Fruit fly (Drosophila melanogaster) whole organism, embryonic: ENCODE results near the gene CG32075.

Source experiments
- Abd-B ChIP-seq: fragments of 200-800 bp; sonication (Bioruptor generic); optimal IDR thresholded peaks from 2 replicates; lab custom pipeline; 2018; ENCODE audit warnings: missing biosample characterization, mild to moderate bottlenecking, missing genetic modification characterization, moderate library complexity
- CG10431 ChIP-seq: fragments of 200-800 bp; sonication (Bioruptor generic); optimal IDR thresholded peaks from 3 replicates; lab custom pipeline; 2018; ENCODE audit warnings: missing biosample characterization, mild to moderate bottlenecking, missing genetic modification characterization
- CG10543 ChIP-seq: fragments of 200-800 bp; sonication (Bioruptor generic); optimal IDR thresholded peaks from 3 replicates; lab custom pipeline; 2017; ENCODE audit warnings: missing biosample characterization, mild to moderate bottlenecking, missing genetic modification characterization, moderate library complexity
- CG10959 ChIP-seq: fragments of 200-800 bp; sonication (Bioruptor generic); IDR thresholded peaks from 2 replicates; pipeline ENCODE4 v1.3.6; 2022; ENCODE audit warnings: missing biosample characterization, missing genetic modification characterization
- CG12104 ChIP-seq: fragments of 200-800 bp; sonication (Bioruptor generic); optimal IDR thresholded peaks from 3 replicates; lab custom pipeline; 2016; ENCODE audit warnings: missing biosample characterization, missing genetic modification characterization
- CG12219 ChIP-seq: fragments of 200-800 bp; sonication (Bioruptor generic); optimal IDR thresholded peaks from 3 replicates; lab custom pipeline; 2018; ENCODE audit warnings: missing biosample characterization, mild to moderate bottlenecking, missing genetic modification characterization
- CG13287 ChIP-seq: fragments of 200-800 bp; sonication (Bioruptor generic); IDR thresholded peaks from 2 replicates; pipeline ENCODE4 v1.3.6; 2022; ENCODE audit warnings: missing biosample characterization, missing genetic modification characterization; ENCODE audit not compliant: partially characterized antibody
- CG14014 ChIP-seq: fragments of 200-800 bp; sonication (Bioruptor generic); IDR thresholded peaks from 2 replicates; pipeline ENCODE4 v1.3.6; 2022; ENCODE audit warnings: missing biosample characterization, missing genetic modification characterization
- CG15514 ChIP-seq: fragments of 200-800 bp; sonication (Bioruptor generic); optimal IDR thresholded peaks from 3 replicates; lab custom pipeline; 2017; ENCODE audit warnings: missing biosample characterization, missing genetic modification characterization, mild to moderate bottlenecking, moderate library complexity, missing genetic modification reagents
- CG17612 ChIP-seq: fragments of 200-800 bp; sonication (Bioruptor generic); IDR thresholded peaks from 2 replicates; pipeline ENCODE4 v1.3.6; 2022; ENCODE audit warnings: missing biosample characterization, missing genetic modification characterization
- CG18262 ChIP-seq: fragments of 200-800 bp; optimal IDR thresholded peaks from 3 replicates; lab custom pipeline; 2019; ENCODE audit warnings: missing biosample characterization, mild to moderate bottlenecking, missing genetic modification characterization, moderate library complexity
- CG3065 ChIP-seq: fragments of 200-800 bp; sonication (Bioruptor generic); optimal IDR thresholded peaks from 2 replicates; lab custom pipeline; 2016; ENCODE audit warnings: missing biosample characterization, missing genetic modification characterization
- CG31388 ChIP-seq: fragments of 200-800 bp; sonication (Bioruptor generic); optimal IDR thresholded peaks from 2 replicates; lab custom pipeline; 2016; ENCODE audit warnings: missing biosample characterization, missing genetic modification characterization
- CG3838 ChIP-seq: fragments of 200-800 bp; sonication (Bioruptor generic); optimal IDR thresholded peaks from 3 replicates; lab custom pipeline; 2016; ENCODE audit warnings: missing biosample characterization, missing genetic modification characterization
- CG3847 ChIP-seq: fragments of 200-800 bp; sonication (Bioruptor generic); IDR thresholded peaks from 2 replicates; pipeline ENCODE4 v1.3.6; 2022; ENCODE audit warnings: missing biosample characterization, missing genetic modification characterization
- CG6175 ChIP-seq: fragments of 200-800 bp; sonication (Bioruptor generic); IDR thresholded peaks from 3 replicates; pipeline ENCODE4 v1.3.6; 2022; ENCODE audit warnings: missing biosample characterization, missing genetic modification characterization
- CG6254 ChIP-seq: fragments of 200-800 bp; sonication (Bioruptor generic); optimal IDR thresholded peaks from 3 replicates; lab custom pipeline; 2017; ENCODE audit warnings: mild to moderate bottlenecking, missing biosample characterization, missing genetic modification reagents, missing genetic modification characterization
- CG6854 ChIP-seq: fragments of 200-800 bp; sonication (Bioruptor generic); optimal IDR thresholded peaks from 3 replicates; lab custom pipeline; 2017; ENCODE audit warnings: missing biosample characterization, mild to moderate bottlenecking, missing genetic modification characterization
- CG7271 ChIP-seq: fragments of 200-800 bp; sonication (Bioruptor generic); optimal IDR thresholded peaks from 2 replicates; lab custom pipeline; 2018; ENCODE audit warnings: missing biosample characterization, mild to moderate bottlenecking, missing genetic modification characterization, moderate library complexity
- CG7745 ChIP-seq: fragments of 200-800 bp; sonication (Bioruptor generic); optimal IDR thresholded peaks from 2 replicates; lab custom pipeline; 2018; ENCODE audit warnings: missing biosample characterization, mild to moderate bottlenecking, missing genetic modification characterization, moderate library complexity
- CG8765 ChIP-seq: fragments of 200-800 bp; sonication (Bioruptor generic); IDR thresholded peaks from 2 replicates; pipeline ENCODE4 v1.3.6; 2022; ENCODE audit warnings: missing biosample characterization, missing genetic modification characterization
- CG9215 ChIP-seq: fragments of 200-800 bp; sonication (Bioruptor generic); IDR thresholded peaks from 2 replicates; pipeline ENCODE4 v1.3.6; 2022; ENCODE audit warnings: missing biosample characterization, missing genetic modification characterization
- CG9876 ChIP-seq: fragments of 200-800 bp; sonication (Bioruptor generic); optimal IDR thresholded peaks from 2 replicates; lab custom pipeline; 2016; ENCODE audit warnings: missing biosample characterization, missing genetic modification characterization
- CHES-1-like ChIP-seq: fragments of 200-800 bp; sonication (Bioruptor generic); optimal IDR thresholded peaks from 2 replicates; lab custom pipeline; 2016; ENCODE audit warnings: missing biosample characterization, missing genetic modification characterization
- Dip2 ChIP-seq: fragments of 200-800 bp; sonication (Bioruptor generic); IDR thresholded peaks from 2 replicates; pipeline ENCODE4 v1.3.6; 2022; ENCODE audit warnings: missing biosample characterization, missing genetic modification characterization
- Doc2 ChIP-seq: fragments of 200-800 bp; sonication (Bioruptor generic); IDR thresholded peaks from 2 replicates; pipeline ENCODE4 v1.3.6; 2022; ENCODE audit warnings: missing biosample characterization, missing genetic modification characterization
- E2f2 ChIP-seq: fragments of 200-800 bp; sonication (Bioruptor generic); IDR thresholded peaks from 2 replicates; pipeline ENCODE4 v1.3.6; 2022; ENCODE audit warnings: missing biosample characterization, missing genetic modification characterization
- Ets65A ChIP-seq: fragments of 200-800 bp; sonication (Bioruptor generic); peaks from one replicate; lab custom pipeline; 2016; ENCODE audit warnings: missing biosample characterization, missing genetic modification characterization
- Hmx ChIP-seq: fragments of 200-800 bp; sonication (Bioruptor generic); optimal IDR thresholded peaks from 2 replicates; lab custom pipeline; 2016; ENCODE audit warnings: missing biosample characterization, missing genetic modification characterization
- Hr78 ChIP-seq, 2 experiments: fragments of 200-800 bp in 1 of 2; fragments of >200 bp in 1 of 2; sonication (Bioruptor generic) in 1 of 2; optimal IDR thresholded peaks; 2 replicates each; lab custom pipeline; 2017 to 2019; ENCODE audit warnings: missing biosample characterization in 2 of 2, missing genetic modification characterization in 2 of 2, mild to moderate bottlenecking in 1 of 2, moderate library complexity in 1 of 2
- Kr ChIP-seq: fragments of 200-800 bp; sonication (Bioruptor generic); optimal IDR thresholded peaks from 2 replicates; lab custom pipeline; 2017; ENCODE audit warnings: missing biosample characterization, mild to moderate bottlenecking, missing genetic modification characterization
- Mrtf ChIP-seq: fragments of 200-800 bp; sonication (Bioruptor generic); IDR thresholded peaks from 3 replicates; pipeline ENCODE4 v1.3.6; 2022; ENCODE audit warnings: missing biosample characterization, missing genetic modification characterization
- NK7.1 ChIP-seq: fragments of 200-800 bp; sonication (Bioruptor generic); optimal IDR thresholded peaks from 3 replicates; lab custom pipeline; 2016; ENCODE audit warnings: missing biosample characterization, missing genetic modification characterization
- Neu2 ChIP-seq: fragments of 200-800 bp; sonication (Bioruptor generic); optimal IDR thresholded peaks from 3 replicates; lab custom pipeline; 2016; ENCODE audit warnings: missing biosample characterization, missing genetic modification characterization, borderline replicate concordance
- Nf-YC ChIP-seq: fragments of 200-800 bp; optimal IDR thresholded peaks from 3 replicates; lab custom pipeline; 2019; ENCODE audit warnings: missing biosample characterization, mild to moderate bottlenecking, missing genetic modification characterization, moderate library complexity
- Sry-δ ChIP-seq: fragments of 200-800 bp; sonication (Bioruptor generic); optimal IDR thresholded peaks from 2 replicates; lab custom pipeline; 2016; ENCODE audit warnings: missing biosample characterization, missing genetic modification characterization
- ac ChIP-seq: fragments of 200-800 bp; sonication (Bioruptor generic); optimal IDR thresholded peaks from 3 replicates; lab custom pipeline; 2017; ENCODE audit warnings: missing biosample characterization, mild to moderate bottlenecking, missing genetic modification characterization
- disco-r ChIP-seq: fragments of 200-800 bp; sonication (Bioruptor generic); optimal IDR thresholded peaks from 2 replicates; lab custom pipeline; 2016; ENCODE audit warnings: missing biosample characterization, missing genetic modification characterization
- esg ChIP-seq: fragments of 200-800 bp; sonication (Bioruptor generic); conservative IDR thresholded peaks from 2 replicates; pipeline ENCODE4 v1.3.6; 2022; ENCODE audit warnings: missing biosample characterization, missing genetic modification characterization
- ewg ChIP-seq: fragments of 200-800 bp; sonication (Bioruptor generic); optimal IDR thresholded peaks from 3 replicates; lab custom pipeline; 2017; ENCODE audit warnings: mild to moderate bottlenecking, missing biosample characterization, missing genetic modification reagents, missing genetic modification characterization
- eyg ChIP-seq: fragments of 200-800 bp; sonication (Bioruptor generic); optimal IDR thresholded peaks from 3 replicates; lab custom pipeline; 2016; ENCODE audit warnings: missing biosample characterization, missing genetic modification characterization
- fu2 ChIP-seq: fragments of 200-800 bp; sonication (Bioruptor generic); optimal IDR thresholded peaks from 2 replicates; lab custom pipeline; 2016; ENCODE audit warnings: missing biosample characterization, missing genetic modification characterization
- gro ChIP-seq: fragments of 200-800 bp; sonication (Bioruptor generic); optimal IDR thresholded peaks from 2 replicates; lab custom pipeline; 2016; ENCODE audit warnings: missing biosample characterization, missing genetic modification characterization
- ham ChIP-seq: fragments of 200-800 bp; sonication (Bioruptor generic); IDR thresholded peaks from 2 replicates; pipeline ENCODE4 v1.3.6; 2022; ENCODE audit warnings: missing biosample characterization, missing genetic modification characterization
- lilli ChIP-seq: fragments of 200-800 bp; sonication (Bioruptor generic); optimal IDR thresholded peaks from 3 replicates; lab custom pipeline; 2016; ENCODE audit warnings: missing biosample characterization, missing genetic modification characterization
- maf-S ChIP-seq: fragments of 200-800 bp; sonication (Bioruptor generic); optimal IDR thresholded peaks from 2 replicates; lab custom pipeline; 2016; ENCODE audit warnings: missing biosample characterization, missing genetic modification characterization
- org-1 ChIP-seq: fragments of 200-800 bp; sonication (Bioruptor generic); optimal IDR thresholded peaks from 2 replicates; lab custom pipeline; 2017; ENCODE audit warnings: missing biosample characterization, missing genetic modification characterization
- so ChIP-seq: fragments of 200-800 bp; sonication (Bioruptor generic); IDR thresholded peaks from 3 replicates; pipeline ENCODE4 v1.3.6; 2022; ENCODE audit warnings: missing biosample characterization, missing genetic modification characterization
- tin ChIP-seq: fragments of 200-800 bp; sonication (Bioruptor generic); optimal IDR thresholded peaks from 3 replicates; lab custom pipeline; 2016; ENCODE audit warnings: missing biosample characterization, missing genetic modification characterization
- trem ChIP-seq: fragments of 200-800 bp; optimal IDR thresholded peaks from 3 replicates; lab custom pipeline; 2019; ENCODE audit warnings: missing biosample characterization, mild to moderate bottlenecking, missing genetic modification characterization, moderate library complexity
- unc-4 ChIP-seq: fragments of 200-800 bp; sonication (Bioruptor generic); IDR thresholded peaks from 2 replicates; pipeline ENCODE4 v1.3.6; 2022; ENCODE audit warnings: missing biosample characterization, missing genetic modification characterization; ENCODE audit not compliant: partially characterized antibody

The CG32075 gene

dm6 chr3L:11096195-11096908, 31.6 kb upstream of the CG32075 start, which contains the start of the genes CG46439, Iyd and CG33947 (continued):
- TF ChIP-seq CG7745 (tag; lab: Kevin White, UChicago) (no peak), tin (GFP tag; lab: Kevin White, UChicago) (no peak), CG3847 (GFP tag; lab: Robert Waterston, UW) (no peak), CG15514 (GFP tag; lab: Kevin White, UChicago) (peak; percentile 71), lilli (GFP tag; lab: Kevin White, UChicago) (no peak), Abd-B (GFP tag; lab: Kevin White, UChicago) (no peak), CHES-1-like (GFP tag; lab: Kevin White, UChicago) (no peak), CG9215 (GFP tag; lab: Robert Waterston, UW) (no peak), CG17612 (GFP tag; lab: Robert Waterston, UW) (no peak), CG7271 (tag; lab: Kevin White, UChicago) (no peak), trem (tag; lab: Kevin White, UChicago) (peak; percentile 18), CG3065 (GFP tag; lab: Kevin White, UChicago) (no peak), CG9876 (GFP tag; lab: Kevin White, UChicago) (no peak), Kr (GFP tag; lab: Kevin White, UChicago) (no peak), ewg (GFP tag; lab: Kevin White, UChicago) (no peak), so (GFP tag; lab: Robert Waterston, UW) (peak; percentile 40; the same call in 1 of the 3 replicates), CG6254 (GFP tag; lab: Kevin White, UChicago) (no peak), maf-S (no peak), unc-4 (GFP tag; lab: Robert Waterston, UW) (peak; percentile 40; the same call in 1 of the 2 replicates), Mrtf (GFP tag; lab: Robert Waterston, UW) (no peak), Sry-δ (GFP tag; lab: Kevin White, UChicago) (no peak), ac (GFP tag; lab: Kevin White, UChicago) (no peak), NK7.1 (GFP tag; lab: Kevin White, UChicago) (no peak), org-1 (no peak), CG6854 (GFP tag; lab: Kevin White, UChicago) (no peak), CG6175 (no peak), CG3838 (GFP tag; lab: Kevin White, UChicago) (no peak), CG13287 (GFP tag; lab: Robert Waterston, UW) (peak; percentile 50), CG18262 (tag; lab: Kevin White, UChicago) (no peak), Doc2 (GFP tag; lab: Robert Waterston, UW) (no peak), Ets65A (GFP tag; lab: Kevin White, UChicago) (no peak), CG14014 (GFP tag; lab: Robert Waterston, UW) (no peak), E2f2 (GFP tag; lab: Robert Waterston, UW) (peak; percentile 45), Dip2 (GFP tag; lab: Robert Waterston, UW) (no peak), Hr78 (GFP tag; optimal IDR thresholded peaks at IDR 0.05; lab: Kevin White, UChicago) (no peak), CG10543 (GFP tag; lab: Kevin White, UChicago) (peak; percentile 25), disco-r (GFP tag; lab: Kevin White, UChicago) (no peak), gro (GFP tag; lab: Kevin White, UChicago) (no peak), CG8765 (no peak), esg (GFP tag; lab: Robert Waterston, UW) (no peak), Neu2 (GFP tag; lab: Kevin White, UChicago) (no peak), fu2 (no peak), CG12104 (no peak), CG10431 (GFP tag; lab: Kevin White, UChicago) (no peak), ham (GFP tag; lab: Robert Waterston, UW) (no peak), Nf-YC (tag; lab: Kevin White, UChicago) (peak; percentile 13), CG31388 (GFP tag; lab: Kevin White, UChicago) (no peak), Hmx (no peak), eyg (GFP tag; lab: Kevin White, UChicago) (no peak), CG12219 (GFP tag; lab: Kevin White, UChicago) (no peak), CG10959 (GFP tag; lab: Robert Waterston, UW) (no peak)
